Worm (Caenorhabditis elegans) whole organism, L4 larva: ENCODE measurements around the gene srh-290.

Experiments
- D1046.2 ChIP-seq: fragments of 200-800 bp; sonication (Bioruptor generic); IDR thresholded peaks from 2 replicates; pipeline ENCODE4 v1.3.6; 2022; ENCODE audit warnings: missing genetic modification characterization, missing compliant biosample characterization
- F44E2.7 ChIP-seq: fragments of 200-800 bp; sonication (Bioruptor generic); IDR thresholded peaks from 2 replicates; pipeline ENCODE4 v2.1.2; 2022; ENCODE audit warnings: missing genetic modification characterization, missing compliant biosample characterization
- T26A8.4 ChIP-seq: fragments of 200-800 bp; sonication (Bioruptor generic); IDR thresholded peaks from 2 replicates; pipeline ENCODE4 v1.3.6; 2022; ENCODE audit warnings: missing genetic modification characterization, missing compliant biosample characterization
- aha-1 ChIP-seq: fragments of 150-350 bp; peaks from one replicate; lab custom pipeline; 2014; ENCODE audit warnings: missing biosample characterization, missing genetic modification characterization
- aly-2 ChIP-seq: sonication (generic microtip); optimal IDR thresholded peaks from 2 replicates; lab custom pipeline; 2018; ENCODE audit warnings: missing biosample characterization, missing genetic modification characterization
- arid-1 ChIP-seq: fragments of 200-800 bp; sonication (Bioruptor generic); conservative IDR thresholded peaks from 2 replicates; pipeline ENCODE4 v1.3.6; 2022; ENCODE audit warnings: missing genetic modification reagents, missing genetic modification characterization, missing compliant biosample characterization
- ceh-32 ChIP-seq: sonication (generic microtip); optimal IDR thresholded peaks from 2 replicates; lab custom pipeline; 2016; ENCODE audit warnings: mild to moderate bottlenecking, missing genetic modification characterization, missing compliant biosample characterization; ENCODE audit not compliant: poor library complexity
- daf-8 ChIP-seq: fragments of 200-800 bp; sonication (Bioruptor generic); IDR thresholded peaks from 2 replicates; pipeline ENCODE4 v1.3.6; 2022; ENCODE audit warnings: missing genetic modification characterization, missing compliant biosample characterization
- fkh-10 ChIP-seq: fragments of 150-350 bp; optimal IDR thresholded peaks from 2 replicates; lab custom pipeline; 2014; ENCODE audit warnings: missing biosample characterization, missing genetic modification reagents, missing genetic modification characterization
- hlh-11 ChIP-seq: fragments of 200-800 bp; sonication (Bioruptor generic); optimal IDR thresholded peaks from 2 replicates; lab custom pipeline; 2018; ENCODE audit warnings: mild to moderate bottlenecking, missing genetic modification characterization, missing compliant biosample characterization
- lim-7 ChIP-seq: fragments of 200-800 bp; sonication (Bioruptor generic); IDR thresholded peaks from 2 replicates; pipeline ENCODE4 v1.3.6; 2022; ENCODE audit warnings: missing genetic modification characterization, missing compliant biosample characterization
- lin-38 ChIP-seq: fragments of 200-800 bp; sonication (Bioruptor generic); IDR thresholded peaks from 2 replicates; pipeline ENCODE4 v1.3.6; 2022; ENCODE audit warnings: missing genetic modification reagents, missing genetic modification characterization, missing compliant biosample characterization
- nhr-48 ChIP-seq: sonication (generic microtip); optimal IDR thresholded peaks from 2 replicates; lab custom pipeline; 2016; ENCODE audit warnings: mild to moderate bottlenecking, missing genetic modification characterization, missing compliant biosample characterization
- pha-4 ChIP-seq, 2 experiments: fragments of 150-350 bp in 1 of 2; fragments of 200-800 bp in 1 of 2; sonication (Bioruptor generic) in 1 of 2; IDR thresholded peaks in 1 of 2; optimal IDR thresholded peaks in 1 of 2; 2 replicates each; pipeline versions ENCODE4 v1.3.6 to Lab custom; 2014 to 2022; ENCODE audit warnings: missing genetic modification characterization in 2 of 2, missing genetic modification reagents in 2 of 2, missing biosample characterization in 1 of 2, missing compliant biosample characterization in 1 of 2
- saeg-2 ChIP-seq: fragments of 200-800 bp; sonication (Bioruptor generic); IDR thresholded peaks from 2 replicates; pipeline ENCODE4 v1.3.6; 2022; ENCODE audit warnings: missing genetic modification reagents, missing genetic modification characterization, missing compliant biosample characterization
- set-16 ChIP-seq: fragments of 200-800 bp; sonication (Bioruptor generic); IDR thresholded peaks from 2 replicates; pipeline ENCODE4 v1.3.6; 2022; ENCODE audit warnings: missing genetic modification reagents, missing genetic modification characterization, missing compliant biosample characterization
- unc-130 ChIP-seq: sonication (generic microtip); optimal IDR thresholded peaks from 2 replicates; lab custom pipeline; 2016; ENCODE audit warnings: missing genetic modification reagents, missing genetic modification characterization, missing compliant biosample characterization
- unc-62 ChIP-seq, 3 experiments: fragments of 150-350 bp in 1 of 3; sonication (generic microtip); optimal IDR thresholded peaks in 2 of 3; peaks in 1 of 3; 1 replicate in 1 of 3; 2 replicates in 2 of 3; lab custom pipeline; 2014 to 2017; ENCODE audit warnings: missing biosample characterization in 3 of 3, missing genetic modification characterization in 3 of 3, missing genetic modification reagents in 3 of 3, missing genotype in 1 of 3
- zfp-3 ChIP-seq: fragments of 200-800 bp; sonication (Bioruptor generic); conservative IDR thresholded peaks from 2 replicates; pipeline ENCODE4 v1.3.6; 2022; ENCODE audit warnings: missing genetic modification reagents, missing genetic modification characterization, missing compliant biosample characterization

srh-290 gene

DNA sequence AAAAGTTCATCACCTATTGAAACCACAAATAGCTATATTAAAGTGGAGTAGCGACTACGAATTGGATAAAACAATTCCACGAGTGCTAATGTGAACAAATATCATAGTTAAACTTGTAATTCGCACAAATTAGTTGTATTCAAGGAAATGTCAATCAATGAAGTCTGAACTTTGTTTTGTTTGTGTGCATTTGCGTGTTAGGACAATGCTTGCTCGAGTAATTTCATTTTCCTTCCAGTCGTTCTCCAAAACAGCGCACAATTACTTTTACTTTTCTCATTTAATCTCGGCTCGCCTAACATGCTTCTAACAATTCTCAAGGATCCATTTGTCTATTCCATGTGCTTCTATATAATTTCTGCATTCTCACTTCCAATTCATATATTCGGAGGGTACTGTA lies 34.3 kb downstream of the srh-290 start, which contains the start of gene srh-301:
srh-301 (plus strand) TSS at position 301 of the 400 bp plus-strand sequence.
- TF ChIP-seq unc-62 (GFP tag; optimal IDR thresholded peaks at IDR 0.05 in 1 of 2; lab: Kevin White, UChicago) (peak in 1 of 2 experiments; percentile 54), unc-62 (tag; optimal IDR thresholded peaks at IDR 0.05; lab: Kevin White, UChicago) (no peak), hlh-11 (no peak), saeg-2 (GFP tag; lab: Robert Waterston, UW) (no peak), arid-1 (no peak)

DNA sequence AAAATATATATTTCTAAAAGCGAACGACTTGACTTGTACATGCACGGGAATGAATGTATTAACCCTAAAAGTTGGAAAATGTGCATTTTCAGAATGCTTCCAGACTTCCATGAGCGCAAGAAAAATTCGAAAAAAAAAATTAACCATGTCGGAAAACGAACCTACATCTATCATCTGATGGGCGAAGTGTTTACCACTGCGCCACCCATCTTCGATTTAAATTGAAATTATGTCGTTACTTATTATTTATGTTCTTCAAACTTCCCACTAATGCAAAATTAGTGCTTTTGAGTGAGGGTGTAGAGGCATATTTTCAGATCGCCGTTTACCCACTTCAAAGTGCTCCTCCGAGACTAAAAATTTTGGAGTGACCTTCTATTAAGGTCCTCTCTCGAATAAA lies 36.0 kb downstream of the srh-290 start:
- peak; percentile 42 for TF ChIP-seq aha-1 (tag; lab: Kevin White, UChicago)

DNA sequence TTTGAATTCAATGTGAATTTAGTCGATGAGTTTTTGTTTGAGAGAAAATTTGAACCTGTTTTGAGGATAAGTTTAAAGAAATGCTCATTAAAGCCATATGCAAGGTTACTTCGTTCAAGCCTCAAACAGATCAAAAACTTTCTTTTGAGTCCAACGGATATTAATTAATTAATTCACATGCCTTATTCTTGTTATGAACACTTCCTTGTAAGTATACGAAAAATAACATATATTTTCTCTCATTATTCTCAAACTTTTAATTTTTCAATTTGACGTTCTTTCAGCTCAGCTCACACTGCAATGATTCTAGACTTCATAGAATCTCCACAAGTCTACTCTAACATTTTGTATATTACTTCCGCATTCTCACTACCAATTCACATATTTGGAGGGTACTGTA lies 38.0 kb downstream of the srh-290 start, which contains the start of gene srh-304:
srh-304 (plus strand) TSS at position 301 of the 400 bp plus-strand sequence.
- TF ChIP-seq zfp-3: no peak

DNA sequence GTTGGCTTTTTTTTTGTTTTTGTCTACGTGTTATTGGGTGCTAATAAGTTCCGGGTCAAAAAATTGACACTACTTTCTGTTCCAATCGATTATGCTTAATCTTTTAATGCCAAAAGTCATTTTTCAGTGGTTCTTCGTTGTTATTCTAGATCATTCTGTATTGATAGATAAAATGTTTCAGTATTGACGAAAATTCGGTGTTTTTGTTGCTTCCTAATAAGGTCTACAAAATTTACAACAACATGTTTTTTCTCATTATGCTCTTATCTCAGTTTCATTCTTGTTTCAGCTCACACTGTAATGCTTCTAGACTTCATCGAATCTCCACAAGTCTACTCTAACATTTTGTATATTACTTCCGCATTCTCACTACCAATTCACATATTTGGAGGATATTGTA lies 41.1 kb downstream of the srh-290 start, which contains the start of gene srh-303:
srh-303 (plus strand) TSS at position 301 of the 400 bp plus-strand sequence.
- TF ChIP-seq lim-7 (GFP tag; lab: Robert Waterston, UW): no peak
- TF ChIP-seq set-16: no peak
- TF ChIP-seq D1046.2: no peak
- TF ChIP-seq daf-8 (GFP tag; lab: Robert Waterston, UW): no peak
- no peak for TF ChIP-seq T26A8.4
- TF ChIP-seq F44E2.7 (GFP tag; lab: Robert Waterston, UW): no peak
- no peak for TF ChIP-seq nhr-48
- TF ChIP-seq aly-2 (tag; lab: Kevin White, UChicago): no peak
- no peak for TF ChIP-seq pha-4 (GFP tag; IDR thresholded peaks at IDR 0.05; lab: Robert Waterston, UW)
- no peak for TF ChIP-seq pha-4 (tag; optimal IDR thresholded peaks at IDR 0.05; lab: Kevin White, UChicago)
- no peak for TF ChIP-seq fkh-10
- no peak for TF ChIP-seq unc-130 (GFP tag; lab: Kevin White, UChicago)
- no peak for TF ChIP-seq aha-1 (tag; lab: Kevin White, UChicago)
- no peak for TF ChIP-seq ceh-32 (tag; lab: Kevin White, UChicago)
- TF ChIP-seq lin-38 (GFP tag; lab: Robert Waterston, UW): no peak
